Worm (Caenorhabditis elegans): ENCODE results near the gene hlh-3.

The hlh-3 gene

DNA sequence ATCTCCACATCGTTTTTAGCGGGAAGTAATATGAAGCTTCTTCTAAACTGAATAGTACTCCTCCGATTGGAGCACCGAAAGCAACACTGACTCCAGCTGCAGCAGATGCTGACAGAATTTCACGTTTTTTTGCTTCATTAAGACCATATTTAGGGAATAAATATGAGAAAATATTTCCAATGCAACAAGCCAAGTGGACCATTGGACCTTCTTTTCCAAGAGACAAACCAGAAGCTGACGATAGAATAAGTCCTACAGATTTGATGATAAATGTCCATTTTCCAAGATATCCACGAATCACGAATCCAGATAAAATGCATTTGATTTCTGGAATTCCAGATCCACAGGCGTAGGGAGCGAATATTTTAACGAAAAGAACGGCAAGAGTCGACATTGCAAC lies 10.9 kb downstream of the hlh-3 start:
- TF ChIP-seq pha-2 (tag; optimal IDR thresholded peaks at IDR 0.05) (no peak), hlh-15 (tag; optimal IDR thresholded peaks at IDR 0.05) (no peak), pha-4 (tag; optimal IDR thresholded peaks at IDR 0.05) (no peak), nhr-232 (tag; optimal IDR thresholded peaks at IDR 0.05) (no peak), syd-9 (tag; optimal IDR thresholded peaks at IDR 0.05) (no peak), ceh-18 (tag; optimal IDR thresholded peaks at IDR 0.05) (no peak), hlh-13 (GFP tag; optimal IDR thresholded peaks at IDR 0.05) (no peak)

- TF ChIP-seq hlh-30 (tag; optimal IDR thresholded peaks at IDR 0.05; ENCODE audit: insufficient read depth), result no peak
- no peak for TF ChIP-seq eyg-1 (tag; optimal IDR thresholded peaks at IDR 0.05)
- TF ChIP-seq hlh-8 (tag; optimal IDR thresholded peaks at IDR 0.05), result no peak
- TF ChIP-seq dve-1 (tag; optimal IDR thresholded peaks at IDR 0.05), result no peak
- TF ChIP-seq tbx-7 (tag; optimal IDR thresholded peaks at IDR 0.05), result no peak
- no peak for TF ChIP-seq pqm-1 (tag; optimal IDR thresholded peaks at IDR 0.05)
- TF ChIP-seq ref-2 (tag; optimal IDR thresholded peaks at IDR 0.05), result no peak
- no peak for TF ChIP-seq K09A11.1 (tag; optimal IDR thresholded peaks at IDR 0.05; ENCODE audit: insufficient read depth)
- TF ChIP-seq C38D4.7 (GFP tag; optimal IDR thresholded peaks at IDR 0.05), result no peak
- TF ChIP-seq nhr-232 (tag; optimal IDR thresholded peaks at IDR 0.05), result no peak
- TF ChIP-seq madf-2 (tag; optimal IDR thresholded peaks at IDR 0.05), result no peak
Observed at ce11 chrII:9098505-9098904, 12.1 kb downstream of the hlh-3 start, which contains the start of gene clh-5. TSS of gene clh-5 (minus strand) at chrII:9098605.

- TF ChIP-seq pha-2 (tag; optimal IDR thresholded peaks at IDR 0.05) (no peak), ceh-14 (tag; optimal IDR thresholded peaks at IDR 0.05) (no peak), tbx-7 (tag; optimal IDR thresholded peaks at IDR 0.05) (no peak), hlh-30 (tag; optimal IDR thresholded peaks at IDR 0.05; ENCODE audit: insufficient read depth) (peak; percentile 21), unc-42 (tag; optimal IDR thresholded peaks at IDR 0.05) (peak; percentile 17), ceh-48 (tag; optimal IDR thresholded peaks at IDR 0.05) (peak; percentile 58), tbx-2 (tag; optimal IDR thresholded peaks at IDR 0.05) (peak; percentile 14)
Observed at ce11 chrII:9099017-9099416, 12.6 kb downstream of the hlh-3 start, which contains the start of gene T24H10.1. TSS of gene T24H10.1 (plus strand) at chrII:9099371.

DNA sequence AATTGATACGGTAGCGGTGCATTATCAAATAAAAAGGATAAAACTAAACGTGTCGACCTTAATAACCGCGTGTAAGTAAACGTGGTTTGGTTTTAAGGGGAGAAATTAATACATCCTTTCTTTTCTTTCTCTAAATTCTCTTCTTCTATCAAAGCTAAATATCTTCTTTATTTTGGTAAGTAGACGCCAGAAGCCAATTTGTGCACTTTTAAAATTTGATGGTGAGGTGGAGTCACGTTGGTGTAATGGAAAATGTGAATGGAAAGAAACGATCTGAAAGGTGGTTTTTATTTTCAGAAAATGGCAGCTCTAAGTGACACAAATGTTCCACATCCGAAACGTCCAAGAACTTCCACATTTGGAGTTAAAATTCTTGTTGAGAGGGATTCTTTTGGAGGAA lies 14.4 kb downstream of the hlh-3 start, which contains the start of gene T24H10.5:
T24H10.5 (plus strand) TSS at position 301 of the 400 bp plus-strand sequence.
- TF ChIP-seq tbx-7 (tag; optimal IDR thresholded peaks at IDR 0.05) (no peak), lin-11 (tag; optimal IDR thresholded peaks at IDR 0.05) (no peak), ceh-14 (tag; optimal IDR thresholded peaks at IDR 0.05) (no peak), elt-2 (tag; optimal IDR thresholded peaks at IDR 0.05) (no peak), syd-9 (tag; optimal IDR thresholded peaks at IDR 0.05) (no peak), ttx-3 (tag; optimal IDR thresholded peaks at IDR 0.05) (no peak), pag-3 (tag; optimal IDR thresholded peaks at IDR 0.05; ENCODE audit: borderline replicate concordance) (no peak), che-1 (tag; optimal IDR thresholded peaks at IDR 0.05) (no peak), ceh-9 (tag; optimal IDR thresholded peaks at IDR 0.05) (no peak), tbx-2 (tag; optimal IDR thresholded peaks at IDR 0.05) (no peak), ceh-31 (tag; optimal IDR thresholded peaks at IDR 0.05) (no peak), sox-4 (tag; optimal IDR thresholded peaks at IDR 0.05) (no peak), unc-55 (GFP tag; optimal IDR thresholded peaks at IDR 0.05) (no peak), sdc-2 (tag; optimal IDR thresholded peaks at IDR 0.05) (no peak), gmeb-2 (tag; optimal IDR thresholded peaks at IDR 0.05) (no peak)

ce11 chrII:9107095-9107769 lies 20.8 kb downstream of the hlh-3 start, which contains the start of gene dyrb-1:
TSS of gene dyrb-1 (minus strand) at chrII:9107145.
- TF ChIP-seq sox-4 (tag; optimal IDR thresholded peaks at IDR 0.05) (no peak), unc-42 (tag; optimal IDR thresholded peaks at IDR 0.05) (peak; percentile 89)
